Fruit fly (Drosophila melanogaster): ENCODE measurements around the gene TwdlY.

The TwdlY gene

DNA sequence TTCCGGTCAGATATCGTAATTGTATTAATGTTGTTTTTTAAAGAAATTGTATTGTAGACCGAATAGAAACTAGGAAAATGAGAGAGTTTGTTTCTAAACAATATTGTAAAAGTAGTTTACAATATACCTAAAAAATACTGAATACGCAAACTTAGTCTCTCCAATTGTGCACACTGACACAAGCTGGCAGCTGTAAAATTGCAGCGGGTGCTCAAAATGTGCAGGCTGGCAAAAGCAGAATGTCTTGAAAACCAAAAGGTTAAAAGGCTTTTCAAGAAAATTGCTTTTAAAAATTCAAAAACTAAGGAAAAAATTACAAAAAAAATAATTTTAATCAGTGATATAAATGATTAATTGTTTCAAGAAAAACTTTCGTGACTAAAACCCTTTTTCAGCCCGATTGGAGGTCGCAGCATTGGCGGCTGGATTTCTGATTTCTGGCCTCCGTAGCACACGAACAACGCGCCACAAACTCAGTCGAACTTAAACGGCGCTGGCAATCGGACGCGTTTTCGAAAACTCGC, 39.0 kb upstream of the TwdlY start, which contains the start of gene CG4678 (continued):
- TF ChIP-seq trem (tag; optimal IDR thresholded peaks at IDR 0.05) (peak; percentile 17), ssp (GFP tag; IDR thresholded peaks at IDR 0.05) (peak; percentile 31; the same call in 1 of the 2 replicates), so (GFP tag; IDR thresholded peaks at IDR 0.05) (no peak), CG1603 (tag; optimal IDR thresholded peaks at IDR 0.05) (peak; percentile 49), Sry-δ (GFP tag; optimal IDR thresholded peaks at IDR 0.05) (peak; percentile 9), gcm (GFP tag; optimal IDR thresholded peaks at IDR 0.05) (no peak), Jarid2 (GFP tag; optimal IDR thresholded peaks at IDR 0.05) (peak; percentile 29), Rfx (GFP tag; IDR thresholded peaks at IDR 0.05) (peak; percentile 26; the same call in 1 of the 2 replicates), sens (GFP tag) (peak; percentile 73), CG30020 (tag; optimal IDR thresholded peaks at IDR 0.05) (no peak), BEAF-32 (GFP tag; optimal IDR thresholded peaks at IDR 0.05) (peak; percentile 28), z (GFP tag; IDR thresholded peaks at IDR 0.05) (no peak), amos (GFP tag; IDR thresholded peaks at IDR 0.05; ENCODE audit: partially characterized antibody) (peak; percentile 32; the same call in 1 of the 2 replicates), CG18599 (GFP tag; optimal IDR thresholded peaks at IDR 0.05) (no peak), TFAM (GFP tag; optimal IDR thresholded peaks at IDR 0.05) (no peak), crc (GFP tag; optimal IDR thresholded peaks at IDR 0.05) (no peak), Ets65A (GFP tag) (peak; percentile 93), CG42726 (GFP tag; IDR thresholded peaks at IDR 0.05; ENCODE audit: partially characterized antibody) (peak; percentile 51; the same call in 1 of the 2 replicates), vvl (GFP tag; IDR thresholded peaks at IDR 0.05) (no peak), CG8290 (GFP tag; optimal IDR thresholded peaks at IDR 0.05) (no peak), CG8290 (tag; optimal IDR thresholded peaks at IDR 0.05) (peak in 1 of 2 experiments; percentile 3), Dp (GFP tag; optimal IDR thresholded peaks at IDR 0.05) (peak; percentile 83), Opbp (GFP tag; IDR thresholded peaks at IDR 0.05; ENCODE audit: partially characterized antibody) (peak; percentile 52; the same call in 2 of the 3 replicates), CG9932 (GFP tag; IDR thresholded peaks at IDR 0.05) (0 out of 2 replicates have a peak, but pooled peaks have one; percentile 12), E2f2 (GFP tag; IDR thresholded peaks at IDR 0.05) (peak; percentile 89), Elba2 (GFP tag; optimal IDR thresholded peaks at IDR 0.05) (no peak), zen (tag; optimal IDR thresholded peaks at IDR 0.05) (no peak), CG11504 (tag; optimal IDR thresholded peaks at IDR 0.05) (peak; percentile 51), twi (tag; optimal IDR thresholded peaks at IDR 0.05) (no peak), row (GFP tag; IDR thresholded peaks at IDR 0.05) (0 out of 3 replicates have a peak, but pooled peaks have one; percentile 20), CG14710 (tag; optimal IDR thresholded peaks at IDR 0.05) (peak; percentile 23), slou (GFP tag; optimal IDR thresholded peaks at IDR 0.05) (no peak), Atf-2 (GFP tag; optimal IDR thresholded peaks at IDR 0.05) (no peak), Lhr (GFP tag; optimal IDR thresholded peaks at IDR 0.05) (peak; percentile 43), CG4617 (GFP tag; optimal IDR thresholded peaks at IDR 0.05; ENCODE audit: borderline replicate concordance) (no peak), nmo (GFP tag; optimal IDR thresholded peaks at IDR 0.05) (peak; percentile 20)

- TF ChIP-seq org-1 (GFP tag; optimal IDR thresholded peaks at IDR 0.05) = peak; percentile 8
- TF ChIP-seq CG7556 (GFP tag; optimal IDR thresholded peaks at IDR 0.05) = peak; percentile 50
- peak; percentile 21 for TF ChIP-seq nmo (GFP tag; optimal IDR thresholded peaks at IDR 0.05)
- TF ChIP-seq ato (GFP tag; IDR thresholded peaks at IDR 0.05; ENCODE audit: partially characterized antibody) = no peak
- TF ChIP-seq fd96Cb (tag; optimal IDR thresholded peaks at IDR 0.05) = peak; percentile 11
- peak; percentile 17 for TF ChIP-seq lab (GFP tag; optimal IDR thresholded peaks at IDR 0.05)
- peak in 1 of 2 experiments; percentile 32 for TF ChIP-seq Hr51 (GFP tag; optimal IDR thresholded peaks at IDR 0.05)
- TF ChIP-seq CG18262 (tag; optimal IDR thresholded peaks at IDR 0.05) = peak; percentile 37
- TF ChIP-seq ftz-f1 (GFP tag; optimal IDR thresholded peaks at IDR 0.05) = peak; percentile 52
- TF ChIP-seq CG7357 (GFP tag; IDR thresholded peaks at IDR 0.05) = no peak
- peak; percentile 4 for TF ChIP-seq Hand (GFP tag; optimal IDR thresholded peaks at IDR 0.05)
- peak; percentile 48 for TF ChIP-seq sens (GFP tag)
- TF ChIP-seq CG18599 (GFP tag; optimal IDR thresholded peaks at IDR 0.05) = peak; percentile 40
- TF ChIP-seq gem (tag; optimal IDR thresholded peaks at IDR 0.05) = peak; percentile 49
- TF ChIP-seq Med (GFP tag) = peak; percentile 53
These were observed 37.9 kb upstream of the TwdlY start for dm6 chrX:16696614-16697519.

Measured in whole organism, embryonic.